Worm (Caenorhabditis elegans) whole organism, late embryonic: ENCODE measurements around the gene eak-7.

Experiments
- C08G9.2 ChIP-seq: sonication (generic microtip); optimal IDR thresholded peaks from 2 replicates; lab custom pipeline; 2016; ENCODE audit warnings: mild to moderate bottlenecking, missing genetic modification characterization, moderate library complexity, missing compliant biosample characterization
- C38D4.7 ChIP-seq: fragments of 200-800 bp; sonication (Bioruptor generic); optimal IDR thresholded peaks from 2 replicates; lab custom pipeline; 2018; ENCODE audit warnings: mild to moderate bottlenecking, missing genetic modification characterization, moderate library complexity, missing compliant biosample characterization
- F13H6.1 ChIP-seq: sonication (generic microtip); optimal IDR thresholded peaks from 2 replicates; lab custom pipeline; 2016; ENCODE audit warnings: missing genetic modification characterization, missing compliant biosample characterization
- K02D7.2 ChIP-seq: sonication (generic microtip); optimal IDR thresholded peaks from 2 replicates; lab custom pipeline; 2017; ENCODE audit warnings: mild to moderate bottlenecking, missing genetic modification characterization, missing compliant biosample characterization
- K09A11.1 ChIP-seq: sonication (generic microtip); optimal IDR thresholded peaks from 2 replicates; lab custom pipeline; 2017; ENCODE audit warnings: antibody characterized with exemption, mild to moderate bottlenecking, missing genetic modification characterization, missing compliant biosample characterization; ENCODE audit not compliant: insufficient read depth
- ama-1 ChIP-seq: fragments of 150-350 bp; optimal IDR thresholded peaks from 2 replicates; lab custom pipeline; 2014
- ceh-14 ChIP-seq: sonication (generic microtip); optimal IDR thresholded peaks from 2 replicates; lab custom pipeline; 2016; ENCODE audit warnings: missing genotype, missing genetic modification characterization, missing compliant biosample characterization
- ceh-19 ChIP-seq: fragments of 200-800 bp; sonication (Bioruptor generic); optimal IDR thresholded peaks from 2 replicates; lab custom pipeline; 2018; ENCODE audit warnings: mild to moderate bottlenecking, missing genetic modification characterization, missing compliant biosample characterization
- ceh-24 ChIP-seq: sonication (generic microtip); optimal IDR thresholded peaks from 2 replicates; lab custom pipeline; 2016; ENCODE audit warnings: mild to moderate bottlenecking, missing genetic modification characterization, missing compliant biosample characterization
- ceh-31 ChIP-seq: sonication (generic microtip); optimal IDR thresholded peaks from 2 replicates; lab custom pipeline; 2016; ENCODE audit warnings: missing genetic modification characterization, missing compliant biosample characterization
- ceh-45 ChIP-seq: fragments of 200-800 bp; sonication (Bioruptor generic); IDR thresholded peaks from 2 replicates; pipeline ENCODE4 v1.3.6; 2022; ENCODE audit warnings: missing genetic modification reagents, missing genetic modification characterization, missing compliant biosample characterization
- ceh-48 ChIP-seq: sonication (generic microtip); optimal IDR thresholded peaks from 2 replicates; lab custom pipeline; 2016; ENCODE audit warnings: missing genetic modification characterization, inconsistent platforms, missing compliant biosample characterization
- ceh-6 ChIP-seq: fragments of 200-800 bp; sonication (Bioruptor generic); optimal IDR thresholded peaks from 2 replicates; lab custom pipeline; 2018; ENCODE audit warnings: mild to moderate bottlenecking, missing genetic modification characterization, missing compliant biosample characterization
- che-1 ChIP-seq: sonication (generic microtip); optimal IDR thresholded peaks from 2 replicates; lab custom pipeline; 2016; ENCODE audit warnings: mild to moderate bottlenecking, missing genetic modification characterization, missing compliant biosample characterization
- elt-2 ChIP-seq: sonication (generic microtip); optimal IDR thresholded peaks from 2 replicates; lab custom pipeline; 2016; ENCODE audit warnings: missing genetic modification reagents, missing genetic modification characterization, missing compliant biosample characterization
- elt-4 ChIP-seq: sonication (generic microtip); optimal IDR thresholded peaks from 2 replicates; lab custom pipeline; 2016; ENCODE audit warnings: missing genetic modification characterization, missing compliant biosample characterization
- ets-4 ChIP-seq: sonication (generic microtip); optimal IDR thresholded peaks from 2 replicates; lab custom pipeline; 2016; ENCODE audit warnings: missing genetic modification characterization, missing compliant biosample characterization
- eyg-1 ChIP-seq: sonication (generic microtip); optimal IDR thresholded peaks from 2 replicates; lab custom pipeline; 2016; ENCODE audit warnings: missing genotype, missing genetic modification characterization, missing compliant biosample characterization
- fax-1 ChIP-seq: sonication (generic microtip); optimal IDR thresholded peaks from 2 replicates; lab custom pipeline; 2016; ENCODE audit warnings: missing genotype, missing genetic modification characterization, missing compliant biosample characterization
- fkh-10 ChIP-seq: fragments of 150-350 bp; optimal IDR thresholded peaks from 2 replicates; lab custom pipeline; 2014; ENCODE audit warnings: missing biosample characterization, missing genetic modification reagents, missing genetic modification characterization
- fkh-6 ChIP-seq: sonication (generic microtip); optimal IDR thresholded peaks from 2 replicates; lab custom pipeline; 2016; ENCODE audit warnings: missing genetic modification characterization, missing compliant biosample characterization
- hlh-13 ChIP-seq: fragments of 200-800 bp; sonication (Bioruptor generic); optimal IDR thresholded peaks from 2 replicates; lab custom pipeline; 2018; ENCODE audit warnings: mild to moderate bottlenecking, missing genetic modification characterization, missing compliant biosample characterization
- hlh-15 ChIP-seq: sonication (generic microtip); optimal IDR thresholded peaks from 2 replicates; lab custom pipeline; 2016; ENCODE audit warnings: missing genetic modification characterization, missing compliant biosample characterization
- hlh-8 ChIP-seq: sonication (generic microtip); optimal IDR thresholded peaks from 2 replicates; lab custom pipeline; 2016; ENCODE audit warnings: missing genotype, missing genetic modification characterization, missing compliant biosample characterization
- lim-6 ChIP-seq: sonication (generic microtip); optimal IDR thresholded peaks from 2 replicates; lab custom pipeline; 2016; ENCODE audit warnings: missing genetic modification characterization, missing compliant biosample characterization
- madf-2 ChIP-seq: sonication (generic microtip); optimal IDR thresholded peaks from 2 replicates; lab custom pipeline; 2017; ENCODE audit warnings: missing genetic modification characterization, missing compliant biosample characterization
- nfya-1 ChIP-seq: sonication (generic microtip); optimal IDR thresholded peaks from 2 replicates; lab custom pipeline; 2017; ENCODE audit warnings: missing genetic modification characterization, mild to moderate bottlenecking, missing compliant biosample characterization, antibody characterized with exemption, moderate library complexity
- nhr-11 ChIP-seq: fragments of 150-350 bp; optimal IDR thresholded peaks from 2 replicates; lab custom pipeline; 2014; ENCODE audit warnings: missing biosample characterization, missing genetic modification characterization
- nhr-232 ChIP-seq: sonication (generic microtip); optimal IDR thresholded peaks from 2 replicates; lab custom pipeline; 2016; ENCODE audit warnings: missing genetic modification characterization, missing compliant biosample characterization
- npax-4 ChIP-seq: sonication (generic microtip); optimal IDR thresholded peaks from 2 replicates; lab custom pipeline; 2016; ENCODE audit warnings: missing genetic modification characterization, missing compliant biosample characterization
- pag-3 ChIP-seq: sonication (generic microtip); optimal IDR thresholded peaks from 2 replicates; lab custom pipeline; 2016; ENCODE audit warnings: missing compliant biosample characterization, missing genetic modification characterization, borderline replicate concordance
- pat-9 ChIP-seq: fragments of 200-800 bp; sonication (Bioruptor generic); optimal IDR thresholded peaks from 2 replicates; lab custom pipeline; 2018; ENCODE audit warnings: mild to moderate bottlenecking, missing genetic modification characterization, moderate library complexity, missing compliant biosample characterization
- pax-1 ChIP-seq: fragments of 150-350 bp; optimal IDR thresholded peaks from 2 replicates; lab custom pipeline; 2014; ENCODE audit warnings: missing biosample characterization, missing genetic modification characterization
- pha-4 ChIP-seq: fragments of 150-350 bp; optimal IDR thresholded peaks from 2 replicates; lab custom pipeline; 2018; ENCODE audit warnings: missing biosample characterization, missing genetic modification reagents, missing genetic modification characterization
- pqm-1 ChIP-seq: sonication (generic microtip); optimal IDR thresholded peaks from 2 replicates; lab custom pipeline; 2016; ENCODE audit warnings: missing genetic modification characterization, missing compliant biosample characterization
- pros-1 ChIP-seq: fragments of 150-350 bp; optimal IDR thresholded peaks from 2 replicates; lab custom pipeline; 2014; ENCODE audit warnings: missing biosample characterization, missing genetic modification reagents, missing genetic modification characterization
- ref-2 ChIP-seq: sonication (generic microtip); optimal IDR thresholded peaks from 2 replicates; lab custom pipeline; 2016; ENCODE audit warnings: missing genetic modification characterization, missing compliant biosample characterization
- rnt-1 ChIP-seq: sonication (generic microtip); optimal IDR thresholded peaks from 2 replicates; lab custom pipeline; 2016; ENCODE audit warnings: missing genetic modification characterization, missing compliant biosample characterization
- sdc-2 ChIP-seq: sonication (generic microtip); optimal IDR thresholded peaks from 2 replicates; lab custom pipeline; 2016; ENCODE audit warnings: missing genotype, missing genetic modification characterization, missing compliant biosample characterization
- sox-4 ChIP-seq: sonication (generic microtip); optimal IDR thresholded peaks from 2 replicates; lab custom pipeline; 2017; ENCODE audit warnings: mild to moderate bottlenecking, missing genetic modification characterization, inconsistent platforms, missing compliant biosample characterization
- tbx-2 ChIP-seq: sonication (generic microtip); optimal IDR thresholded peaks from 2 replicates; lab custom pipeline; 2016; ENCODE audit warnings: missing genetic modification characterization, missing compliant biosample characterization
- tbx-7 ChIP-seq: sonication (generic microtip); optimal IDR thresholded peaks from 2 replicates; lab custom pipeline; 2016; ENCODE audit warnings: missing genotype, missing genetic modification characterization, missing compliant biosample characterization
- ttx-3 ChIP-seq: sonication (generic microtip); optimal IDR thresholded peaks from 2 replicates; lab custom pipeline; 2016; ENCODE audit warnings: missing genetic modification reagents, missing genetic modification characterization, missing compliant biosample characterization
- unc-42 ChIP-seq: sonication (generic microtip); optimal IDR thresholded peaks from 2 replicates; lab custom pipeline; 2016; ENCODE audit warnings: missing genotype, missing genetic modification characterization, missing compliant biosample characterization
- unc-86 ChIP-seq: sonication (generic microtip); optimal IDR thresholded peaks from 2 replicates; lab custom pipeline; 2016; ENCODE audit warnings: missing genetic modification characterization, missing compliant biosample characterization

eak-7 gene

DNA sequence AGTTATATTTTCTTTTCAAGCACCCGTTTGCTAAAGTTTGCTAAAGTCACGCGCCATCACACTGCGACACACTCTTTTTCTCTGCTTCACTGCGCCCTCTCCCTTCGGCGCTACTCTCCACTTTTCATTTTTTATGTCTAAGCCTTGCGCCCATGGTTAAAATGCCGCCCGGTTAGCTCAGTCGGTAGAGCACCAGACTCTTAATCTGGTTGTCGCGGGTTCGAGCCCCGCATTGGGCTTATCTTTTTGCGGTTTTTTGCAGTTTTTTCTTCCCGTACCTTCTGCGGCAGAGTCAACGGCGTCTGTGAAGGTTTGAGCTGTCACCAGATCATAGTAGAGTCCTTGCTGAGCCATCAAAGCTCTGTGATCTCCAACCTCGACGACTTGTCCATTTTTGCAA lies 28.8 kb upstream of the eak-7 start (continued):
- TF ChIP-seq C08G9.2 (tag; lab: Kevin White, UChicago) (peak; percentile 70), eyg-1 (tag; lab: Kevin White, UChicago) (no peak), pros-1 (tag; lab: Kevin White, UChicago) (no peak), elt-4 (tag; lab: Kevin White, UChicago) (no peak), unc-42 (tag; lab: Kevin White, UChicago) (peak; percentile 73), pha-4 (tag; lab: Kevin White, UChicago) (no peak), npax-4 (tag; lab: Kevin White, UChicago) (peak; percentile 54), fax-1 (tag; lab: Kevin White, UChicago) (peak; percentile 57), rnt-1 (peak; percentile 92), K09A11.1 (peak; percentile 22), unc-86 (tag; lab: Kevin White, UChicago) (peak; percentile 0), ceh-24 (tag; lab: Kevin White, UChicago) (peak; percentile 49), fkh-6 (tag; lab: Kevin White, UChicago) (peak; percentile 68), pat-9 (tag; lab: Kevin White, UChicago) (peak; percentile 74), hlh-8 (tag; lab: Kevin White, UChicago) (peak; percentile 41), sox-4 (peak; percentile 82)

DNA sequence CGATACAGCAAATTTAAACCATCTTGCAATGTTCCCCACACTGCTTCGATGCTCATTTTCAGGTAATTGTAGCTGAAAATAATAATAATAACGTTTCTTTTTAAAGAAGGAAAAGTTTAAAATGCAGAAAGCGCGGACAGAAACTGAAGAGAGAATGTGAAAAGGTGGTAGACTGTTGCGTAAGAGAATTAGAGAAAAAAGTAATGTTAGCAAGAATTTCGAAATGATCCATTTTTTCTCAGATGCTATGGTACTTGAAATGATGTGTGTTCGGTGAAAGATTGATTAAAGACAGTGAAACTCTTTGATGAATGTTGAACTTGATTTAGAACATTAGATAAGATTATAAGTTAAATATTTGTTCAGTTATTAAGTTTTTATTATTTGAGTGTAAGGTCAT lies 24.6 kb upstream of the eak-7 start, which contains the start of gene cul-6:
Gene cul-6 (minus strand): TSS at position 79 of the 400 bp plus-strand sequence.
- no peak for TF ChIP-seq ets-4 (tag; lab: Kevin White, UChicago)
- no peak for TF ChIP-seq elt-4 (tag; lab: Kevin White, UChicago)
- TF ChIP-seq hlh-13, result no peak
- no peak for TF ChIP-seq ref-2 (tag; lab: Kevin White, UChicago)
- no peak for TF ChIP-seq nhr-11
- TF ChIP-seq unc-86 (tag; lab: Kevin White, UChicago), result no peak
- TF ChIP-seq ceh-19, result no peak
- TF ChIP-seq sdc-2 (tag; lab: Kevin White, UChicago), result no peak
- TF ChIP-seq, all 69 proteins: peak for 0

DNA sequence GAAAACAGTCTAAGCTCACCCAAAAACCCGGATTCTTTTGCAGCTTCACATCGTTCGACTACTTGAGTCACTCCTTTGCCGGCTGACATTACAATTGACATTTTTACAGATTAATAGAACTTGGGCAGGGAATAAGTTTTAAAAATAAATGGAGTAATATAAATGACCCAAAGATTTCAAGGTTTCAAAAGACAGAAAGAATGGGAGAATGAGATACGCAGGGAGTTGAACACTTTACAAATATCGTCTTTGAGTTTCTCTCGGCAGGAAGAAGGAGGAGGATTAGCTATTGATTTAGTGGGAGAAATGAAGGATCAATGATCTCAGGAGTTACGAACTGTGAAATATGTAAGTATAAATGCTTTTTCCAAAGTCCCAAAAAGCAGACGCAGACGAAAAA lies 20.2 kb upstream of the eak-7 start, which contains the start of gene K08E7.8:
Gene K08E7.8 (minus strand): TSS at position 101 of the 400 bp plus-strand sequence.
- TF ChIP-seq C38D4.7 (no peak), K09A11.1 (no peak), lim-6 (tag; lab: Kevin White, UChicago) (no peak), ceh-6 (GFP tag; lab: Kevin White, UChicago) (no peak), nhr-232 (tag; lab: Kevin White, UChicago) (no peak), rnt-1 (no peak), ttx-3 (no peak), npax-4 (tag; lab: Kevin White, UChicago) (no peak), elt-2 (tag; lab: Kevin White, UChicago) (no peak), pag-3 (no peak), K02D7.2 (tag; lab: Kevin White, UChicago) (no peak), fkh-10 (GFP tag; lab: Kevin White, UChicago) (no peak), ceh-14 (tag; lab: Kevin White, UChicago) (no peak), pax-1 (tag; lab: Kevin White, UChicago) (no peak), hlh-15 (tag; lab: Kevin White, UChicago) (no peak), che-1 (tag; lab: Kevin White, UChicago) (no peak), madf-2 (tag; lab: Kevin White, UChicago) (no peak), ceh-45 (GFP tag; lab: Robert Waterston, UW) (no peak)

DNA sequence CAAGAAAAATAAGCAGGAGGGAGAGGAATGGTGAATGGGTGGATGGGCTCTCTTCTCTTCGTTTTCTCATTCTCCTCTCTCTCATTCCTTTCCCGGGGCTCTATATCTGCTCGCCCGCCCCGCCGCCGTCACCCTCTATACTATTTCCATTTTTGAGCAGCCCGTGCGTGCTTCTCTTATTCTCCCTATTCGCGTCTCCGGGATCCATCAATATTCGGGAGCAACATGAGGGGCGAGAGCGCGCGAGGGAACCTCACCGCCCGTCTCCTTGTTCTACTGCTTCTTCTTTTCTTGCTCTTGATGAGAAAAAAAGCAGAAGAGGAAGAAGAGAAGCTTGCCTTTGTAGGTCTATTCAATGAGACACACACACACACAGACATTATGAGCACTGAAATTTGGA lies 18.4 kb upstream of the eak-7 start:
- TF ChIP-seq tbx-2 (tag; lab: Kevin White, UChicago) (peak; percentile 38), ref-2 (tag; lab: Kevin White, UChicago) (no peak), tbx-7 (tag; lab: Kevin White, UChicago) (no peak), ceh-48 (tag; lab: Kevin White, UChicago) (peak; percentile 49), unc-42 (tag; lab: Kevin White, UChicago) (peak; percentile 68), ceh-31 (peak; percentile 74), fkh-6 (tag; lab: Kevin White, UChicago) (peak; percentile 4), ama-1 (lab: Kevin White, UChicago) (no peak), ceh-19 (peak; percentile 48), pqm-1 (no peak), F13H6.1 (tag; lab: Kevin White, UChicago) (no peak), nfya-1 (tag; lab: Kevin White, UChicago) (peak; percentile 42), sdc-2 (tag; lab: Kevin White, UChicago) (peak; percentile 27), pat-9 (tag; lab: Kevin White, UChicago) (no peak)
- TF ChIP-seq, all 69 proteins: peak for 8
